Fruit fly (Drosophila melanogaster) whole organism, larva: ENCODE results near the gene Pgk.

Source experiments
- noc ChIP-seq: fragments of 200-800 bp; sonication (Bioruptor generic); optimal IDR thresholded peaks from 3 replicates; lab custom pipeline; 2019; ENCODE audit warnings: missing biosample characterization, mild to moderate bottlenecking, missing genetic modification characterization, moderate library complexity

Pgk gene

DNA sequence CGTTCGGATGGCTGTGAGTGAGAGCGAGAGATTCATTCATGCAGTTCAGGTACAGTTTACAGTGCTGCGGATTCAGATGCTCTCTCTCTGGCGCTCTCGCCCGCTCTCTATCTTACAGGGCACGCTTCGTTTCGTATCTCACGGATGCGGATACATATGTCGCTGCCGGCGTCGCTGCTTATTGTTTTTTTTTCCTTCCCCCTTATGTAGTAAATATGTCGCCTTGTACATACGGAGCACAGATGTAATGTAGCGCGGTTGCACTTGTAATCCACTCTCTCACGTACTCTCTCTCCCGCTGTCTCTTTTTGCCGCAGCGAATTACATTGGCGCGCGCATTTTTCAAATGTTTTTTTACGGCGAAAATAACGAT is 2.4 kb upstream of the Pgk start:
- no peak for TF ChIP-seq noc (tag; lab: Kevin White, UChicago)

DNA sequence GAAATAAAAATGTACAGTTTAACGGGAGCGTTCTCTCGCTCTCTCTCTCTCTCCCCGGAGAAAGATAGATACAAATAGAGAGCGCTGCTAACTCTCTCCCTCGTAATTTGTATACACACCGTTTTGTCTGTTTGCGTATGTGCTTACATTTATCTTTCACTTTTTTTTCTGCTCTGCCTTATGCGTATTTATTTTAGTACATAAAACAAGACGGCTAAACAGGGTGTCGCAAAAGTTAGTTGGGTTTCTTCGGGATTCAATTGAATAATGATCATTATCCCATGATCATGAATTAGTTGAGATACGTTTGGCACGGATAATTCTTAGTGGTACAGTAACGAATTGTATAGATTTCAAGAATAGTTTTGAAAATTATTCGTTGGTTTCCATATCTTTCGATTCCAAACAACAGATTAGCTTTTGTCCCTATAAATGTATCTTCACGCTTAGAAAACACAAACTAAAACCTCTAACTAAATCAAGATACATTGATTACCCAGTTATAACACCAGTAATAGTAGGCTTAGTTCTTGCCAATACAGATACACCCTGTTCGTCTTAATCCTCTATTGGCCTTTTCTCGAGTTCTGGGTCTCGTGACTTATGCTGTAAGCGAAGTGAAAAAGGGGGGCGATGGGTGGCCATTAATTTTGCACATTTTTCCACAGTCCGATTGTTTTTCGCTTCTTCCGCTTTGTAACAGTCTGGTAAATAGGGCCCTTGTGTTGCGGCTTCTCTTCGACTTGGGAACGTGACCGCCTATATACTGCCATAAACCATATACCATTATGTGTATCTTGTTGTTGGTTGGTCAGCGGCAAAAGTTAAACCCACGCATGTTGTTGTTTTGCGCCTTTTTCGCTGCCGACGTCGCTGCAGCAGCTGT is 1.8 kb upstream of the Pgk start:
- peak; percentile 88 for TF ChIP-seq noc (tag; lab: Kevin White, UChicago)

DNA sequence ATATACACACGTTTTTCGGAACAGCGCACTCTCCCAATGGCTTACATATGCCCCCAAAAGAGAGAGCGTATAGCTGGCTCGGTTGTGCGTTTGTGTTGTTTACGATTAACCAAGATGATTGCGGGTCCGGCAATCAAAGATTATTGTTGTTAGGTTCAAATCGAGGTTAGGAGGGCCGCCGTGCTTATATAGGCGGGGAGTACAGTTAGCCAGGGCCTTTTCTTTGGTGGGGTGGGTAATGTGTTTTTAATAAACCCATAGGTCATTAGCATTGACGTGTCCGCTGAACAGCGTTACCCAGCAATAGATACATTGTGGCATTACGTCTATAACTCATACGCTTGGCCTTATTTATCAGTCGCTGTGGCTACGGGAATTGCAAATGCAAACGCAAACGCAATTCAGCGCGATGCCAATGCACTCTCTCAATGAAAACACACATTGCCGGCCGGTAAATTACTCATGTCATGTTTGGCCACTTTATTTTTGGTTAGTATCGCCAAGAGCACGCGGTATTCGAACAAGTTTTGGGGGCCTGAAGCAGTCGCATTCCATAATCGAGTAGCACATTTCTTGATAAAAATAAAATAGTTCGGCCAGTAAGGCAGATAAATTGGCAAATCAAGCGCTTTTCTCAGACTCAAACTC is 1.0 kb upstream of the Pgk start:
- no peak for TF ChIP-seq noc (tag; lab: Kevin White, UChicago)

DNA sequence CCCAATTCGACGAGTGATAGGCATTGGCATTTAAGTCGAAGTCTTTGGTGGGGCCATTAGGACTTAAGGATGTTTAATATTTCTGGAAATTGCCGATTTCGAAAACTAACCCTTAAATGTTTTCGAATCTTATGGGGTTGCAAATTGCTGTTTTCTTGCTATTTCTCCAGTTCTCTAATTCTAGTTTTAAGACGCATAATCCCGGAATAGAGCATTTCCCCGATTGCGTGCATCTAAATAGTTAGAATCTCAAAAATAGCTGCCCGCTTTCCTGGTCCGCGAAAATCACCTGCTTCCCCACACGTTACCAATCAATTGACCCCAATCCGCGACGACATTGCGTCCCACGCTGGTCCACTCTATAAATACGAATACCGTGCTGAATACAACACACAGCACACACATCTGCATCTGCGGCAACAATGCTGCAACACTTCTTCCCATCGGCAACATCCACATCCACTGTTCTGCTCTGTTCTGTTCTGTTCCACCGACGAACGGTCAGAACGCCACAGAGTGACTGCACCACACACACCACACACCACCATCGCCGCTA is 886 bp downstream of the Pgk start, which contains the start of gene Bacc:
Bacc (plus strand) TSS at position 542 of the 556 bp plus-strand sequence.
- TF ChIP-seq noc (tag; lab: Kevin White, UChicago): peak; percentile 96

DNA sequence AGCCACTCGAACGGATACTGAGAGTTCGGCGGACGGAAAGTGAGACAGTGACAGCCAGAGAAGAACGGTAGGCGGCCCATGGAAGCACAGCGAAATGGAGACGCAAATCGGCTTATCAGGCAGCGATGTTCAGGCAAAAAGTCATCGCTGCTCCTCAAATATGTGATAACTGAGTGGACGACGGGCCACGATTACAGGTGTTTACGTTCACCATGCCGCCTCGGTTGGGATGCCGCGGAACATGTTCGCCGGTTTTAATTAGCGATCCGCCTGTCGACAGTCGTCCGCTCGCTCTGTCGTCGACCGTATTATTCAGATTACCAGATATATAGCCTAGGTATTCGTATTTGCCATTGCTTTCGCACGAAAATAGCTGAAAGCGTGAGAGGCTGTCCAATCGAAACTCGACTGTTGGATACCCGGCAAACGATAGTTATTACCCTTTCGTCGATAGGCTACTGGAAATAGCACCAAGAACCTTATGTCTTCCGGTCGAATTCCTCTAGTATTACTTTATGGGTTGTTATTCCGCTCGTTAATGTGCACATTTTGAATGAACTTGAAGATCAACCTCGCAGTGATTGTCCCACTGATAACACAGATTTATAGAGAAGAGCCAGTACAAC is 1.7 kb downstream of the Pgk start:
- no peak for TF ChIP-seq noc (tag; lab: Kevin White, UChicago)

DNA sequence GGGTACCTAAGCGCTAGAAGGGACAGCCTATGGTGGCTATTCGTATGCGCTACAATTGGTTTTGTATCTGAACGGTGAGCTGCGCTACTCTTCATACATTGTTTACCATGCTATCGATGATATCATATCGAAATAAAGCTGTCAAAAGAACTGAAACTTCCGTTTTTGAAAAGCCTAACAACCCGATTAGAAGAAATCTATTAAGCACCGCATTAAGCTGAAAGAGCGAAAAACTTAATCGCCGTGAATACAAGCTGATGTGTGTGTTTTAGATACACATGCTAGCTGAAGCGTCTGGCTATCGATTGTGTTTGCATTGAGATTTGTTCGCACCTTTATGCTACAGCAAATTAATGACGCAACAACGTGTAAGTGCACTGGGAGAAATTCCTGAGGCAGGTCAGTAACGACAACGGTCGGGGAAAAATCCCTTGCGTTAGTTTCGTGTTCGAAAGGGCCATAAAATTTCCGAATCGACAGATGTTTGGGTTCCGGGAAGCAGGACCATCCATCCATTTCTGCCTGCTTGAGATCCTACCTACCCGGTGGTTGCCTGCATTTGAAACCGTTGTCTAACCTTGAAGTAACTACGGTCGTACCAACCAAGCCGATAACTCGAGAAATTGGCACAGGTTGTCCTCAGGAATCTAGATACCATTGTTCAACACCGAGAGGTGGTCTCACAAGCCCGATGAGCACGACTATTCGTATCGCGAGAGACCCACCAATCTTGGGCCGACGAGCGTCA is 2.4 kb downstream of the Pgk start:
- peak; percentile 81 for TF ChIP-seq noc (tag; lab: Kevin White, UChicago)

DNA sequence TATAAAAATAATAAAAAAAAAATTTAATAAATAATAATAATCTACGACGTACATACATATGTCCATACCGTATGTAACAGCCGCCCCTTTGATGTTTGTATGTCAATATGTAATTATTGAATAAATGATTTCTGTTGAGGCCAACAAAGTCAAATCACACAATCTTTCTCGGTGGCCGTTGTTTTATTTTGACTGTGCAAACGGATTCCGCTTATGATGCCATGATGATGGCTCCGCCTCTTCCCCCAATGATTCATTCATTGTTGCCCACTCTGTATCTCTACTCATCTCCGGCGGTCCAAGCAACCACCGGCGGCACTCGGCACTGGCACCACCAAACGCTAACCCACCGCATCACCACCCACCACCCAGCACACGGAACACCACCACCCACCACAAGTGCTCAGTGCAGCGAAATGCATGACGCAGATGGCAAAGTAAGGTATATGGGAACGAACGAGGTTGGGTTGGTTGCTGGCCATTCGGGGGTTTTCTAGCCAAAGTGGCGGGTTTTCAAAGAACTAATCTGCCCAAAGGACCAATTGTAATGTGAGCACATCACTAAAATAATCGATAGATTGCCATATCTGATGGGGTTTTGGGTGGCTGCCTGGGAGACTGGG is 3.6 kb downstream of the Pgk start:
- TF ChIP-seq noc (tag; lab: Kevin White, UChicago): no peak

DNA sequence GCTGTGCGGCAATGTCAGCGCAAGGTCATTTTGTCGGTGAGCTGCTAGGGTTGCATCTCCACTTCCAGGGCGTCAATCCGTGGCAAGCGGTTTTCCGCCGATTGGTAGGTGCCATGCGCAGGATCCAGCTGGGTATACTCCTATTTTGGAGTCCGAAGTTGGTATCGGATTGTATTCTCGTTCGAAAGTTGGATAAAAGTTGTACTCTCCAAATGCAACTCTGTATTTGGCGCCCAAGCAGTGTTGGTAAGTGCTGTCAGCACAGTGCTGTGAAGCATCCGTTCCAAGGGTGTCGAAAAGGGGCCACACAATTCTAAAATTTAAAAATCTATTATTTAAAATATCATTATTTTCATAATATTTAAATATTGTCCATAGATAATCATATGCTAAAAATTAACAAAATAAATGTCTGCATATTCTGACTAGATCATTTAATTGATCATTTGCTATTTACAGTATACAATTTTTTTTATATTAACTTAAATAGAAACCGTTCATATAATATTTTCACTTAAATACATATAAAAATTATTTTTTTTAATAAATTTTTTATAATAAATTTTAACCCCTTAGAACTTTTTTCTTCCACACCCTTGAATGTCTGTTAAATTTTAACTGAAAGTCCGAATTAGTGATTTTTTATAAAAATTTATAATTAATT is 4.3 kb downstream of the Pgk start:
- peak; percentile 93 for TF ChIP-seq noc (tag; lab: Kevin White, UChicago)

DNA sequence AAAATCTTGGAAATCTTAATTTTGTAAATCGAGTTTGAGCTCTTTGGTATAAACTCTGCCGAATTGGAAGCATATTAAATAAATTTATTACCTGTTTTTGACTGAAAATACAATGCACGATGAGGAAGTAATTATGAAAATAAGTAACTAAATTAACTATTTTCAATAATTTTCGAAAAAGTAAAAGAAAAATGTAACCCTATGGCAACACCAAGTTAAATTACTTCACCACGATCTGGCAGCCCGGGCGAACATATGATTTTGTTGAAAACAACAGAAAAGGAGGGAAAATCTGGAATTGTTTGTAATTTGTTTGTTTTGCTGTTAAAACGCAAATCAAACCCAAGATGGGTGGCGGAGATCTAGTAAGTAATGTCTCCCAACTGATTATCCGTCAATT is 8.0 kb downstream of the Pgk start, which contains the start of the genes CG9961 and Cwc25:
CG9961 (minus strand) TSS at position 83 of the 400 bp plus-strand sequence.
Cwc25 (plus strand) TSS at position 247 of the 400 bp plus-strand sequence.
- TF ChIP-seq noc (tag; lab: Kevin White, UChicago): no peak

DNA sequence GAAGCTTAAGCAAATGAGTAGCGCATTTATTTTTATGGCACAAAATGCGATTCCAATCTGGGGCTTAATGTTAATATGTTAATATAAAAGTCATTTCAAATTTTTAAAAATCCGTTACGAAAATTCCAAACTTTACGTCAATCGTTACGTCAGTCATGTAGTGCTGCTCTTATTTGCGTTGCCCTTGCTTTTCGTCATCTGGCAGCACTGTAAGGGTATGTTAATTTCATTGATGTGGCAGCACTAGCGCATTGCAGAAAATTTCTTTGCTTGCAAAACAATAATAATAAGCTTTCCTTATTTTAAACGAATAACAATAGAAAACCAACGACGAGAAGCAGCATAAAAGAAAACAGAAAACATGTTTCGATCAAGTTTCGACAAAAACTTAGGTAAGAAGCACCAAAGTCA is 13.0 kb downstream of the Pgk start, which contains the start of gene Hrs:
Hrs (plus strand) TSS at position 167 of the 411 bp plus-strand sequence.
- TF ChIP-seq noc (tag; lab: Kevin White, UChicago): no peak

DNA sequence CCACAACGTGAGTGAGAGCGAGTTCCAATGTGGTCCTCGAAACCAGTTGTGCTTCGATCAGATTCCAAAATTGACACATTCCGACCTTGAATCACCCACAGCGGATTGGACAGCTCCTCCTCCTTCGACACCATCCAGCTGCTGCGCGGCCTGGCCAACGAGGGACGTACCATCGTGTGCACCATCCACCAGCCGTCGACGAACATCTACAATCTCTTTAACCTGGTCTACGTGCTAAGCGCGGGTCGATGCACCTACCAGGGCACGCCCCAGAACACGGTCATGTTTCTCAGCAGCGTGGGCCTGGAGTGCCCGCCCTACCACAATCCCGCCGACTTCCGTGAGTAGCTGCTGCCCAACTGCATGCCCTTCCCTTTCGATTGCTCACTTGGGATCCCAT is 15.3 kb downstream of the Pgk start:
- TF ChIP-seq noc (tag; lab: Kevin White, UChicago): no peak

DNA sequence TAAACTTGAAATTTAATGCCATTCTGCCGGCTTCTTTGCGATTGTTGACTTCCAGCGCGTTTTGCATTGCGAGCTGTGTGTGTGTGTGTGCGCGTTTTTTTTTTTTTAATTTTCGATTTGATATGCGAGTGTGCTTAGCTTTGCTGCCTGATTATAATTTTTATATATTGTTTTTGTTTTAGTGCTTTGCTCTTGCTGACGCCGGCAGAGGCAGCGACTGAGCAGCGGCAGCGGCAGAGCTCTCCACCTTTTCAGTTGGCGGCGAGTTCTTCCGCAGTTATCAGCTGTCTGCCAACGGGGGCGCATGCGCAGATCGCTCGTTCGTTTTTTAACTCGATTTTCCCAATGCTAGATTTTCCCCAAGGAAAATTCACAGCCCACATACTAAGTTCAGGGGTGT is 17.3 kb downstream of the Pgk start:
- TF ChIP-seq noc (tag; lab: Kevin White, UChicago): no peak

DNA sequence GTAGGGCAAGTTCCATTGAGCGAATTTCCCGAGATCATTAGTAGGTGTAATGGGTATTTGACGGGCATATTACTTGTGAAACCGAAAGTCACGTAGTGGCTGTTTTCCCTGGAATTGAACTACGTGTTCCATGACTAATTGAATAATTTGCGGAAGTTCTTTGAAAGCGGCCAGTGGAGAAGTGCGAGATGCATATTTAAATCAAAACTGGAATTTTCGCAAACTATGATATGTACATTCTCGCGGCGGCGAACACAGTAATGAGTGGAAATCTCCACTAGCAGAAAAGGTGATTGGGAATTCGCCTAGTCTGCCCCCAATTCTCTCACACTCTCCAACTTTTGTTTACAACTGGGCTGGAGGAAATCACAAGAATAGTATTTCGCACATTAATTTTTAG is 17.9 kb downstream of the Pgk start:
- no peak for TF ChIP-seq noc (tag; lab: Kevin White, UChicago)

DNA sequence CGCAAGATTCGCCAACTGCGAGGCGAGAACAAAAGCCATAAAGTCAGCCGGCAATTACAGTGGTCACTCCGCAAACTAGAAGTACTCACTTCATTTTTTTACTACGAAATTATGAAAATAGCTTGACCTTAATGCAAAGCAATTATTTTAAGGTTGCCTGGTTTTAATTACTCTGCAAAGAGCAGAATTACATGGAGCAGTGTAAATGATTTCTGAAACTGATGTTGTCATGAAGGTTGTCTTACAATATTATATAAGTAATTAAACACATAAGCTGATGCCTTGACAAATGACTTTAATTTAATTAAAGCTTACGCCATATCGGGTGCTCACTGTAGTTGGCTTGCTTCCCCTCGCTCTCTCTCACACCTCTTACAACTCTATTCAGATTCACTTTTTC is 18.7 kb downstream of the Pgk start:
- TF ChIP-seq noc (tag; lab: Kevin White, UChicago): peak; percentile 90
